Worm (Caenorhabditis elegans): ENCODE results near the gene C25E10.12.

Gene C25E10.12

ce11 chrV:9033267-9033666, 29.0 kb downstream of the C25E10.12 start, which contains the start of gene C25E10.4:
C25E10.4 (plus strand) TSS chrV:9033567.
- TF ChIP-seq hnd-1 (tag; optimal IDR thresholded peaks at IDR 0.05) = no peak
- TF ChIP-seq tra-4 (tag; optimal IDR thresholded peaks at IDR 0.05) = no peak
- TF ChIP-seq ets-7 (tag; optimal IDR thresholded peaks at IDR 0.05) = no peak

ce11 chrV:9030248-9030647, 32.0 kb downstream of the C25E10.12 start, which contains the start of gene C25E10.5:
C25E10.5 (plus strand) TSS chrV:9030548.
- TF ChIP-seq scrt-1 (GFP tag; IDR thresholded peaks at IDR 0.05) = no peak
- TF ChIP-seq tbx-37 (GFP tag; conservative IDR thresholded peaks at IDR 0.05) = no peak
- no peak for TF ChIP-seq tra-4 (tag; optimal IDR thresholded peaks at IDR 0.05)
- TF ChIP-seq sea-1 (GFP tag; conservative IDR thresholded peaks at IDR 0.05) = no peak
- TF ChIP-seq F13C5.2 (tag; optimal IDR thresholded peaks at IDR 0.05) = no peak
- TF ChIP-seq ets-7 (tag; optimal IDR thresholded peaks at IDR 0.05) = no peak
- TF ChIP-seq hmg-4 (GFP tag; optimal IDR thresholded peaks at IDR 0.05) = no peak
- no peak for TF ChIP-seq hnd-1 (tag; optimal IDR thresholded peaks at IDR 0.05)
- no peak for TF ChIP-seq flt-1 (GFP tag; IDR thresholded peaks at IDR 0.05)
- no peak for TF ChIP-seq ceh-13 (GFP tag; optimal IDR thresholded peaks at IDR 0.05)
- TF ChIP-seq hmbx-1 (tag; optimal IDR thresholded peaks at IDR 0.05) = no peak
- no peak for TF ChIP-seq ceh-36 (tag; optimal IDR thresholded peaks at IDR 0.05)

- TF ChIP-seq tbx-11 (GFP tag; IDR thresholded peaks at IDR 0.05) (no peak), flt-1 (GFP tag; IDR thresholded peaks at IDR 0.05) (no peak), ceh-13 (GFP tag; optimal IDR thresholded peaks at IDR 0.05) (no peak), hmg-4 (GFP tag; optimal IDR thresholded peaks at IDR 0.05) (no peak), sea-1 (GFP tag; conservative IDR thresholded peaks at IDR 0.05) (no peak), scrt-1 (GFP tag; IDR thresholded peaks at IDR 0.05) (no peak), B0310.2 (tag; optimal IDR thresholded peaks at IDR 0.05) (no peak), hnd-1 (tag; optimal IDR thresholded peaks at IDR 0.05) (no peak), hmbx-1 (tag; optimal IDR thresholded peaks at IDR 0.05) (no peak), pes-1 (GFP tag; IDR thresholded peaks at IDR 0.05) (no peak), ets-7 (tag; optimal IDR thresholded peaks at IDR 0.05) (no peak), tra-4 (tag; optimal IDR thresholded peaks at IDR 0.05) (no peak), ceh-36 (tag; optimal IDR thresholded peaks at IDR 0.05) (no peak), F13C5.2 (tag; optimal IDR thresholded peaks at IDR 0.05) (no peak), tbx-37 (GFP tag; conservative IDR thresholded peaks at IDR 0.05) (no peak), aly-1 (tag; optimal IDR thresholded peaks at IDR 0.05) (no peak)
Observed at ce11 chrV:9024713-9025112, 37.5 kb downstream of the C25E10.12 start, which contains the start of gene bus-1. bus-1 (minus strand) TSS chrV:9024813.

ce11 chrV:9022078-9022477, 40.2 kb downstream of the C25E10.12 start, which contains the start of gene oac-41:
oac-41 (minus strand) TSS chrV:9022178.
- TF ChIP-seq tbx-37 (GFP tag; conservative IDR thresholded peaks at IDR 0.05) (no peak), B0310.2 (tag; optimal IDR thresholded peaks at IDR 0.05) (no peak), F13C5.2 (tag; optimal IDR thresholded peaks at IDR 0.05) (no peak), ets-7 (tag; optimal IDR thresholded peaks at IDR 0.05) (no peak), ama-1 (optimal IDR thresholded peaks at IDR 0.05) (no peak), sea-1 (GFP tag; conservative IDR thresholded peaks at IDR 0.05) (no peak), flt-1 (GFP tag; IDR thresholded peaks at IDR 0.05) (no peak), ceh-13 (GFP tag; optimal IDR thresholded peaks at IDR 0.05) (no peak), hmg-4 (GFP tag; optimal IDR thresholded peaks at IDR 0.05) (no peak), hnd-1 (tag; optimal IDR thresholded peaks at IDR 0.05) (no peak), ceh-36 (tag; optimal IDR thresholded peaks at IDR 0.05) (no peak), hmbx-1 (tag; optimal IDR thresholded peaks at IDR 0.05) (no peak), tra-4 (tag; optimal IDR thresholded peaks at IDR 0.05) (no peak), pes-1 (GFP tag; IDR thresholded peaks at IDR 0.05) (no peak), tbx-11 (GFP tag; IDR thresholded peaks at IDR 0.05) (no peak), aly-1 (tag; optimal IDR thresholded peaks at IDR 0.05) (no peak), scrt-1 (GFP tag; IDR thresholded peaks at IDR 0.05) (no peak)

ce11 chrV:9018871-9019270, 43.4 kb downstream of the C25E10.12 start:
- no peak for TF ChIP-seq ama-1 (optimal IDR thresholded peaks at IDR 0.05)
- no peak for TF ChIP-seq tbx-37 (GFP tag; conservative IDR thresholded peaks at IDR 0.05)
- TF ChIP-seq F13C5.2 (tag; optimal IDR thresholded peaks at IDR 0.05) = no peak
- TF ChIP-seq sea-1 (GFP tag; conservative IDR thresholded peaks at IDR 0.05) = no peak
- no peak for TF ChIP-seq scrt-1 (GFP tag; IDR thresholded peaks at IDR 0.05)
- TF ChIP-seq aly-1 (tag; optimal IDR thresholded peaks at IDR 0.05) = no peak
- no peak for TF ChIP-seq hmbx-1 (tag; optimal IDR thresholded peaks at IDR 0.05)
- TF ChIP-seq B0310.2 (tag; optimal IDR thresholded peaks at IDR 0.05) = no peak
- TF ChIP-seq ceh-13 (GFP tag; optimal IDR thresholded peaks at IDR 0.05) = no peak
- no peak for TF ChIP-seq tbx-11 (GFP tag; IDR thresholded peaks at IDR 0.05)
- no peak for TF ChIP-seq hnd-1 (tag; optimal IDR thresholded peaks at IDR 0.05)
- no peak for TF ChIP-seq tra-4 (tag; optimal IDR thresholded peaks at IDR 0.05)
- TF ChIP-seq pes-1 (GFP tag; IDR thresholded peaks at IDR 0.05) = no peak
- no peak for TF ChIP-seq hmg-4 (GFP tag; optimal IDR thresholded peaks at IDR 0.05)
- no peak for TF ChIP-seq flt-1 (GFP tag; IDR thresholded peaks at IDR 0.05)
- no peak for TF ChIP-seq ceh-36 (tag; optimal IDR thresholded peaks at IDR 0.05)
- TF ChIP-seq ets-7 (tag; optimal IDR thresholded peaks at IDR 0.05) = no peak

- TF ChIP-seq tbx-11 (GFP tag; IDR thresholded peaks at IDR 0.05) (no peak), ama-1 (optimal IDR thresholded peaks at IDR 0.05) (no peak), F13C5.2 (tag; optimal IDR thresholded peaks at IDR 0.05) (no peak), ceh-36 (tag; optimal IDR thresholded peaks at IDR 0.05) (no peak), hnd-1 (tag; optimal IDR thresholded peaks at IDR 0.05) (no peak), pes-1 (GFP tag; IDR thresholded peaks at IDR 0.05) (no peak), tra-4 (tag; optimal IDR thresholded peaks at IDR 0.05) (no peak), scrt-1 (GFP tag; IDR thresholded peaks at IDR 0.05) (no peak), tbx-37 (GFP tag; conservative IDR thresholded peaks at IDR 0.05) (no peak), aly-1 (tag; optimal IDR thresholded peaks at IDR 0.05) (no peak), hmg-4 (GFP tag; optimal IDR thresholded peaks at IDR 0.05) (no peak), ets-7 (tag; optimal IDR thresholded peaks at IDR 0.05) (no peak), B0310.2 (tag; optimal IDR thresholded peaks at IDR 0.05) (no peak), ceh-13 (GFP tag; optimal IDR thresholded peaks at IDR 0.05) (no peak), flt-1 (GFP tag; IDR thresholded peaks at IDR 0.05) (no peak), hmbx-1 (tag; optimal IDR thresholded peaks at IDR 0.05) (no peak), sea-1 (GFP tag; conservative IDR thresholded peaks at IDR 0.05) (no peak)
Observed at ce11 chrV:9016479-9016878, 45.8 kb downstream of the C25E10.12 start, which contains the start of gene oac-40. oac-40 (plus strand) TSS chrV:9016779.

- TF ChIP-seq tra-4 (tag; optimal IDR thresholded peaks at IDR 0.05) = no peak
- TF ChIP-seq ceh-36 (tag; optimal IDR thresholded peaks at IDR 0.05) = no peak
- TF ChIP-seq sea-1 (GFP tag; conservative IDR thresholded peaks at IDR 0.05) = no peak
- no peak for TF ChIP-seq hmg-4 (GFP tag; optimal IDR thresholded peaks at IDR 0.05)
- TF ChIP-seq aly-1 (tag; optimal IDR thresholded peaks at IDR 0.05) = no peak
- no peak for TF ChIP-seq F13C5.2 (tag; optimal IDR thresholded peaks at IDR 0.05)
- TF ChIP-seq tbx-11 (GFP tag; IDR thresholded peaks at IDR 0.05) = no peak
- TF ChIP-seq pes-1 (GFP tag; IDR thresholded peaks at IDR 0.05) = no peak
- TF ChIP-seq flt-1 (GFP tag; IDR thresholded peaks at IDR 0.05) = no peak
- TF ChIP-seq tbx-37 (GFP tag; conservative IDR thresholded peaks at IDR 0.05) = no peak
- no peak for TF ChIP-seq hnd-1 (tag; optimal IDR thresholded peaks at IDR 0.05)
- TF ChIP-seq ama-1 (optimal IDR thresholded peaks at IDR 0.05) = no peak
- no peak for TF ChIP-seq hmbx-1 (tag; optimal IDR thresholded peaks at IDR 0.05)
- no peak for TF ChIP-seq scrt-1 (GFP tag; IDR thresholded peaks at IDR 0.05)
- TF ChIP-seq ets-7 (tag; optimal IDR thresholded peaks at IDR 0.05) = no peak
- TF ChIP-seq ceh-13 (GFP tag; optimal IDR thresholded peaks at IDR 0.05) = no peak
Observed at ce11 chrV:9015540-9015939, 46.7 kb downstream of the C25E10.12 start, which contains the start of gene srt-18. srt-18 (minus strand) TSS chrV:9015640.

Measured in whole organism, early embryonic.